Fruit fly (Drosophila melanogaster) whole organism, adult: ENCODE measurements around the gene CG42747.

Source experiments
- CG14711 ChIP-seq: fragments of 200-800 bp; sonication (Bioruptor generic); optimal IDR thresholded peaks from 2 replicates; lab custom pipeline; 2018; ENCODE audit warnings: missing biosample characterization, mild to moderate bottlenecking, missing genetic modification characterization, moderate library complexity
- Crg-1 ChIP-seq: fragments of 200-800 bp; sonication (Bioruptor generic); optimal IDR thresholded peaks from 2 replicates; lab custom pipeline; 2016; ENCODE audit warnings: missing biosample characterization, missing genetic modification characterization
- bab1 ChIP-seq: fragments of 200-800 bp; sonication (Bioruptor generic); optimal IDR thresholded peaks from 3 replicates; lab custom pipeline; 2019; ENCODE audit warnings: missing biosample characterization, mild to moderate bottlenecking, missing genetic modification characterization, moderate library complexity
- pad ChIP-seq: fragments of 200-800 bp; sonication (Bioruptor generic); optimal IDR thresholded peaks from 3 replicates; lab custom pipeline; 2017; ENCODE audit warnings: missing biosample characterization, missing genetic modification characterization, mild to moderate bottlenecking, moderate library complexity, missing genetic modification reagents

dm6 chr3L:6369638-6370195 lies 30.7 kb upstream of the CG42747 start:
- TF ChIP-seq Crg-1, result no peak
- no peak for TF ChIP-seq pad (GFP tag; lab: Kevin White, UChicago)
- no peak for TF ChIP-seq bab1 (GFP tag; lab: Kevin White, UChicago)
- TF ChIP-seq CG14711, result no peak
